Worm (Caenorhabditis elegans) whole organism, young adult: ENCODE results near the gene hsp-17.

Experiments
- B0019.2 ChIP-seq: fragments of 200-800 bp; sonication (Bioruptor generic); conservative IDR thresholded peaks from 2 replicates; pipeline ENCODE4 v1.3.6; 2022; ENCODE audit warnings: missing genetic modification reagents, missing genetic modification characterization, missing compliant biosample characterization
- B0035.1 ChIP-seq: sonication (generic microtip); optimal IDR thresholded peaks from 2 replicates; lab custom pipeline; 2016; ENCODE audit warnings: missing genetic modification characterization, mild to moderate bottlenecking, missing compliant biosample characterization, missing genotype, missing genetic modification reagents
- B0336.3 ChIP-seq: fragments of 200-800 bp; sonication (Bioruptor generic); IDR thresholded peaks from 2 replicates; pipeline ENCODE4 v1.3.6; 2022; ENCODE audit warnings: missing genetic modification characterization, missing compliant biosample characterization
- C17E4.6 ChIP-seq: fragments of 200-800 bp; sonication (Bioruptor generic); IDR thresholded peaks from 2 replicates; pipeline ENCODE4 v1.3.6; 2022; ENCODE audit warnings: missing genetic modification reagents, missing genetic modification characterization, missing compliant biosample characterization
- D2030.7 ChIP-seq: fragments of 200-800 bp; sonication (Bioruptor generic); IDR thresholded peaks from 2 replicates; pipeline ENCODE4 v1.3.6; 2022; ENCODE audit warnings: missing genetic modification reagents, missing genetic modification characterization, missing compliant biosample characterization
- F22D6.2 ChIP-seq: sonication (generic microtip); optimal IDR thresholded peaks from 2 replicates; lab custom pipeline; 2016; ENCODE audit warnings: mild to moderate bottlenecking, missing genetic modification characterization, missing compliant biosample characterization
- F57C9.4 ChIP-seq: sonication (generic microtip); optimal IDR thresholded peaks from 2 replicates; lab custom pipeline; 2017; ENCODE audit warnings: mild to moderate bottlenecking, missing genetic modification characterization, missing compliant biosample characterization
- T07F8.4 ChIP-seq: sonication (generic microtip); optimal IDR thresholded peaks from 2 replicates; lab custom pipeline; 2016; ENCODE audit warnings: mild to moderate bottlenecking, missing genetic modification characterization, moderate library complexity, missing compliant biosample characterization
- Y53F4B.3 ChIP-seq: fragments of 200-800 bp; sonication (Bioruptor generic); IDR thresholded peaks from 2 replicates; pipeline ENCODE4 v1.3.6; 2022; ENCODE audit warnings: missing genetic modification reagents, missing genetic modification characterization, missing compliant biosample characterization
- Y53G8AR.9 ChIP-seq: fragments of 200-800 bp; sonication (Bioruptor generic); conservative IDR thresholded peaks from 2 replicates; pipeline ENCODE4 v1.3.6; 2022; ENCODE audit warnings: missing genetic modification reagents, missing genetic modification characterization, missing compliant biosample characterization
- Y67H2A.10 ChIP-seq: fragments of 200-800 bp; sonication (Bioruptor generic); conservative IDR thresholded peaks from 2 replicates; pipeline ENCODE4 v1.3.6; 2022; ENCODE audit warnings: missing genetic modification reagents, missing genetic modification characterization, missing compliant biosample characterization
- Y79H2A.3 ChIP-seq: fragments of 200-800 bp; sonication (Bioruptor generic); conservative IDR thresholded peaks from 2 replicates; pipeline ENCODE4 v1.3.6; 2022; ENCODE audit warnings: missing genetic modification reagents, missing genetic modification characterization, missing compliant biosample characterization
- akir-1 ChIP-seq: fragments of 200-800 bp; sonication (Bioruptor generic); optimal IDR thresholded peaks from 2 replicates; lab custom pipeline; 2018; ENCODE audit warnings: mild to moderate bottlenecking, missing genetic modification characterization, moderate library complexity, missing compliant biosample characterization
- athp-1 ChIP-seq: sonication (generic microtip); optimal IDR thresholded peaks from 2 replicates; lab custom pipeline; 2017; ENCODE audit warnings: mild to moderate bottlenecking, missing genetic modification characterization, missing compliant biosample characterization
- attf-3 ChIP-seq: fragments of 200-800 bp; sonication (Bioruptor generic); conservative IDR thresholded peaks from 2 replicates; pipeline ENCODE4 v1.3.6; 2022; ENCODE audit warnings: missing genetic modification reagents, missing genetic modification characterization, missing compliant biosample characterization
- bed-2 ChIP-seq: fragments of 200-800 bp; sonication (Bioruptor generic); IDR thresholded peaks from 2 replicates; pipeline ENCODE4 v1.3.6; 2022; ENCODE audit warnings: missing genetic modification reagents, missing genetic modification characterization, missing compliant biosample characterization
- cebp-1 ChIP-seq, 2 experiments: fragments of 200-800 bp in 1 of 2; sonication (Bioruptor generic) in 1 of 2; sonication (generic microtip) in 1 of 2; IDR thresholded peaks in 1 of 2; optimal IDR thresholded peaks in 1 of 2; 2 replicates each; pipeline versions ENCODE4 v1.3.6 to Lab custom; 2017 to 2022; ENCODE audit warnings: missing compliant biosample characterization in 2 of 2, missing genetic modification characterization in 2 of 2, mild to moderate bottlenecking in 1 of 2, missing genetic modification reagents in 1 of 2, moderate library complexity in 1 of 2
- ceh-58 ChIP-seq: fragments of 200-800 bp; sonication (Bioruptor generic); IDR thresholded peaks from 2 replicates; pipeline ENCODE4 v1.3.6; 2022; ENCODE audit warnings: missing genetic modification characterization, missing compliant biosample characterization
- dox-1 ChIP-seq: fragments of 200-800 bp; sonication (Bioruptor generic); IDR thresholded peaks from 2 replicates; pipeline ENCODE4 v1.3.6; 2022; ENCODE audit warnings: missing genetic modification reagents, missing genetic modification characterization, missing compliant biosample characterization
- dpff-1 ChIP-seq: sonication (generic microtip); optimal IDR thresholded peaks from 2 replicates; lab custom pipeline; 2017; ENCODE audit warnings: mild to moderate bottlenecking, missing genetic modification characterization, missing compliant biosample characterization
- dpl-1 ChIP-seq: fragments of 150-350 bp; optimal IDR thresholded peaks from 2 replicates; lab custom pipeline; 2014; ENCODE audit warnings: missing biosample characterization, missing genetic modification reagents, missing genetic modification characterization
- fkh-3 ChIP-seq: sonication (generic microtip); optimal IDR thresholded peaks from 2 replicates; lab custom pipeline; 2016; ENCODE audit warnings: mild to moderate bottlenecking, missing genetic modification characterization, missing compliant biosample characterization
- him-1 ChIP-seq: sonication (generic microtip); optimal IDR thresholded peaks from 2 replicates; lab custom pipeline; 2016; ENCODE audit warnings: missing genotype, missing genetic modification reagents, missing genetic modification characterization, missing compliant biosample characterization
- hlh-12 ChIP-seq: sonication (generic microtip); optimal IDR thresholded peaks from 2 replicates; lab custom pipeline; 2016; ENCODE audit warnings: missing genetic modification characterization, missing compliant biosample characterization
- hlh-26 ChIP-seq: fragments of 200-800 bp; sonication (Bioruptor generic); conservative IDR thresholded peaks from 2 replicates; pipeline ENCODE4 v1.3.6; 2022; ENCODE audit warnings: missing genetic modification reagents, missing genetic modification characterization, missing compliant biosample characterization
- hrde-1 ChIP-seq: sonication (generic microtip); optimal IDR thresholded peaks from 2 replicates; lab custom pipeline; 2016; ENCODE audit warnings: missing genetic modification characterization, mild to moderate bottlenecking, missing compliant biosample characterization, moderate library complexity, missing genotype, missing genetic modification reagents, borderline replicate concordance
- let-526 ChIP-seq: fragments of 200-800 bp; sonication (Bioruptor generic); IDR thresholded peaks from 2 replicates; pipeline ENCODE4 v1.3.6; 2022; ENCODE audit warnings: missing genetic modification reagents, missing genetic modification characterization, missing compliant biosample characterization
- madf-6 ChIP-seq: fragments of 200-800 bp; sonication (Bioruptor generic); IDR thresholded peaks from 2 replicates; pipeline ENCODE4 v1.3.6; 2022; ENCODE audit warnings: missing genetic modification reagents, missing genetic modification characterization, missing compliant biosample characterization
- mes-4 ChIP-seq: sonication (generic microtip); optimal IDR thresholded peaks from 2 replicates; lab custom pipeline; 2016; ENCODE audit warnings: missing genotype, missing genetic modification characterization, missing compliant biosample characterization
- nhr-120 ChIP-seq: fragments of 200-800 bp; sonication (Bioruptor generic); IDR thresholded peaks from 2 replicates; pipeline ENCODE4 v1.3.6; 2022; ENCODE audit warnings: missing genetic modification characterization, missing compliant biosample characterization
- nhr-179 ChIP-seq: sonication (generic microtip); optimal IDR thresholded peaks from 2 replicates; lab custom pipeline; 2016; ENCODE audit warnings: mild to moderate bottlenecking, missing genetic modification characterization, missing compliant biosample characterization
- nhr-27 ChIP-seq: fragments of 200-800 bp; sonication (Bioruptor generic); optimal IDR thresholded peaks from 2 replicates; lab custom pipeline; 2018; ENCODE audit warnings: mild to moderate bottlenecking, missing genetic modification characterization, moderate library complexity, missing compliant biosample characterization
- pbrm-1 ChIP-seq: fragments of 200-800 bp; sonication (Bioruptor generic); IDR thresholded peaks from 2 replicates; pipeline ENCODE4 v1.3.6; 2022; ENCODE audit warnings: missing genetic modification reagents, missing genetic modification characterization, missing compliant biosample characterization
- repo-1 ChIP-seq: sonication (generic microtip); optimal IDR thresholded peaks from 2 replicates; lab custom pipeline; 2017; ENCODE audit warnings: mild to moderate bottlenecking, missing genetic modification characterization, missing compliant biosample characterization
- sdz-38 ChIP-seq: sonication (generic microtip); optimal IDR thresholded peaks from 2 replicates; lab custom pipeline; 2016; ENCODE audit warnings: missing genotype, missing genetic modification characterization, missing compliant biosample characterization
- sea-2 ChIP-seq: fragments of 200-800 bp; sonication (Bioruptor generic); IDR thresholded peaks from 2 replicates; pipeline ENCODE4 v1.3.6; 2022; ENCODE audit warnings: missing genetic modification characterization, missing compliant biosample characterization
- sptf-2 ChIP-seq: fragments of 200-800 bp; sonication (Bioruptor generic); optimal IDR thresholded peaks from 2 replicates; lab custom pipeline; 2018; ENCODE audit warnings: mild to moderate bottlenecking, missing genetic modification characterization, missing compliant biosample characterization
- unc-62 ChIP-seq: fragments of 150-350 bp; optimal IDR thresholded peaks from 2 replicates; lab custom pipeline; 2014; ENCODE audit warnings: missing biosample characterization, missing genetic modification reagents, missing genetic modification characterization
- ztf-22 ChIP-seq: fragments of 200-800 bp; sonication (Bioruptor generic); optimal IDR thresholded peaks from 2 replicates; lab custom pipeline; 2018; ENCODE audit warnings: mild to moderate bottlenecking, missing genetic modification characterization, moderate library complexity, missing compliant biosample characterization
- ztf-25 ChIP-seq: fragments of 200-800 bp; sonication (Bioruptor generic); IDR thresholded peaks from 2 replicates; pipeline ENCODE4 v1.3.6; 2022; ENCODE audit warnings: missing genetic modification reagents, missing genetic modification characterization, missing compliant biosample characterization
- ztf-26 ChIP-seq: sonication (generic microtip); optimal IDR thresholded peaks from 2 replicates; lab custom pipeline; 2017; ENCODE audit warnings: missing genetic modification characterization, missing compliant biosample characterization
- ztf-28 ChIP-seq: fragments of 200-800 bp; sonication (Bioruptor generic); IDR thresholded peaks from 2 replicates; pipeline ENCODE4 v1.3.6; 2022; ENCODE audit warnings: missing genetic modification reagents, missing genetic modification characterization, missing compliant biosample characterization
- ztf-3 ChIP-seq: fragments of 200-800 bp; sonication (Bioruptor generic); optimal IDR thresholded peaks from 2 replicates; lab custom pipeline; 2018; ENCODE audit warnings: mild to moderate bottlenecking, missing genetic modification characterization, missing compliant biosample characterization

The hsp-17 gene

DNA sequence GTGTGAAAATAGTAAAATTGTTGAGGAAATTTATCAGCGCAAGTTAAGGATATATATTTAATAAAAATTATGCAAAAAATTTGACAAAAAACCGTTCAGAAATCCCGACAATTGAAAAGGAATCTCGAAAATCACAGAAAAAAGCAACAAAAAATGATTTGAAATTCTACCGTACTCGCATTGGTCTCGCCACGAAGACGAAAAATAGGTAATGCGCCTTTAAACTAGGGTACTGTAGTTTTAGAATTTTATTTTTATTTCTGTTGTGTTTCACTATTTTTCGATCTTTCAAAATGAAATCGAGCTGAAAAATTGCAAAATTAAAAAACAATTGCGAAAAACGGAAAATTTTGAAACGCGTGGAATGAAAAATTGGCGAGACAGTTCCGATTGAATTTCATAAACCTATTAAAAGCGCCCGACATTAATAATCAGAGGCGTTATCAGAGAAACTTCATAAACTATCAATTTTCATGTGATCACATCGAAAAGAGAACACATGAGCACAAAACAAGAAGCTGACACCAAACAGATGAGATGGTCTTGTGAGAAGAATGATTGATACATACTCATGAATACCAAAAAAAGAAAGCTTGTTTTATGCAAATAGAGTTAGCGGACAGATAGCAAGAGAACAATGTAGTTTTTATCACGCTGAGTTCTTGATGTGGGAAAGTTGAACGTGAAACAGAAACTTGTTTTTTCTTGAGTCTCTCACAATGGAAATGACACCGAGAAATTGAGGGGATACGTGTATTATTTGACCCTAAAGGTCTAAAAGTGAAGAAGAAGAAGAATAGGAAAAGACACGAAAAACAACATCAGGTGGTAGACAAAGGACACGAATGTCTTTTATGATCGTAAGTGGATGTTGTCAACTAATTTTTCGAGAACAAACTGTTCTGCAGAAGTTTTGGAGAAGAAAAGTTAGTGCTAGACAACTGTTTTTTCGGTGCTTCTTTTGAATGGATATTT lies 39.4 kb upstream of the hsp-17 start (continued):
- TF ChIP-seq ztf-28 (GFP tag; lab: Robert Waterston, UW) (no peak), mes-4 (no peak), madf-6 (GFP tag; lab: Robert Waterston, UW) (peak; percentile 84), unc-62 (GFP tag; lab: Kevin White, UChicago) (peak; percentile 65), him-1 (tag; lab: Kevin White, UChicago) (no peak), sdz-38 (tag; lab: Kevin White, UChicago) (no peak)

DNA sequence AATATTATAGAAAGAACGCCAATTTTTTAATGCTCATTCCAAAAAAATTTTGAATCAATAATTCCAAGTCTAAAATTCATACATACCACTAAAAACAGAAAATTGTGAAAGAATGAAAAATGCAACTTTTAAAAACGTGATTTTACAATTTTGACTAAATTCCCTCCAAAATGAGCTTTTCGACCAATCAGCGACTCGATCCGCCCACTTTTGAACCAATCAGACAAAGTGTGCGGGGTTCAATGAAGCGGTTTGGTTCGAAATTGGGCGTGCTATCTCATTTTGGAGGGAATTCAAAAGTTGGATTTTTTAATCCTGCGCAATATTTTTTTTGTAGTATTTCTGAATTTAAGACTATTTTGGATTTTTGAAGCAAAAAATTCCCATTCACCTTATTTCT lies 31.5 kb upstream of the hsp-17 start:
- no peak for TF ChIP-seq cebp-1 (GFP tag; IDR thresholded peaks at IDR 0.05; lab: Robert Waterston, UW)
- no peak for TF ChIP-seq cebp-1 (tag; optimal IDR thresholded peaks at IDR 0.05; lab: Kevin White, UChicago)
- TF ChIP-seq D2030.7 (GFP tag; lab: Robert Waterston, UW), result no peak
- TF ChIP-seq, all 124 proteins: peak for 0

DNA sequence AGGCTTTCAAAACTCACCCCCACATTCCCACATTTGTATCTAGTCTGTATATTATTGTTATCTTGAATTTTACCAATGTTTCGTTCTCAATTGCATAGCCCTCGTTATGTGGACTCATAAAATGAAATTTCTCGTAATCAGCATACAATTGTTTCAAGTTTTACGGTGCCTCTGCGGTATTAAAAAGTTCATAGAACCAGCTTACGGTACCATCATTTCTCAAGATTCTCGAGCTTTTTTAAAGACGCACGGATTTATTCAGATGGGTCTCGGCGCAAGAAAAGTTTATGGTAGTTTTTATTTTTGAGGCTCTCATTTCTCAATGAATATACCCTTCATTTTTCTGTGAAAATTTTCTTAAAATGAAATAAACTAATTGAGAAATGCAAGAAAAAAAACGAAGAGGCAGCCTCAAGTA lies 29.4 kb upstream of the hsp-17 start:
- no peak for TF ChIP-seq F57C9.4 (tag; lab: Kevin White, UChicago)
- no peak for TF ChIP-seq sea-2
- TF ChIP-seq T07F8.4 (tag; lab: Kevin White, UChicago), result no peak
- peak; percentile 38 for TF ChIP-seq pbrm-1
- no peak for TF ChIP-seq ztf-25
- TF ChIP-seq ztf-22 (GFP tag; lab: Kevin White, UChicago), result no peak
- no peak for TF ChIP-seq let-526 (GFP tag; lab: Robert Waterston, UW)
- no peak for TF ChIP-seq cebp-1 (GFP tag; IDR thresholded peaks at IDR 0.05; lab: Robert Waterston, UW)
- TF ChIP-seq cebp-1 (tag; optimal IDR thresholded peaks at IDR 0.05; lab: Kevin White, UChicago), result peak; percentile 68
- TF ChIP-seq dpl-1, result no peak
- peak; percentile 47 for TF ChIP-seq B0035.1 (tag; lab: Kevin White, UChicago)
- peak; percentile 45 for TF ChIP-seq fkh-3
- peak; percentile 79 for TF ChIP-seq hrde-1 (tag; lab: Kevin White, UChicago)
- TF ChIP-seq ceh-58 (GFP tag; lab: Robert Waterston, UW), result peak; percentile 91; the same call in 1 of the 2 replicates
- TF ChIP-seq dox-1, result 0 out of 2 replicates have a peak, but pooled peaks have one; percentile 32
- no peak for TF ChIP-seq hlh-12 (tag; lab: Kevin White, UChicago)
- no peak for TF ChIP-seq ztf-3
- no peak for TF ChIP-seq Y53F4B.3
- no peak for TF ChIP-seq F22D6.2 (tag; lab: Kevin White, UChicago)
- TF ChIP-seq repo-1 (tag; lab: Kevin White, UChicago), result peak; percentile 27
- TF ChIP-seq nhr-179 (tag; lab: Kevin White, UChicago), result no peak
- TF ChIP-seq nhr-27 (tag; lab: Kevin White, UChicago), result no peak
- no peak for TF ChIP-seq attf-3
- no peak; the same call in 1 of the 2 replicates for TF ChIP-seq C17E4.6 (GFP tag; lab: Robert Waterston, UW)
- peak; percentile 95 for TF ChIP-seq B0336.3 (GFP tag; lab: Robert Waterston, UW)
- TF ChIP-seq Y67H2A.10 (GFP tag; lab: Robert Waterston, UW), result no peak
- TF ChIP-seq sptf-2 (GFP tag; lab: Kevin White, UChicago), result no peak
- TF ChIP-seq Y53G8AR.9 (GFP tag; lab: Robert Waterston, UW), result peak; percentile 88
- TF ChIP-seq ztf-26 (tag; lab: Kevin White, UChicago), result no peak
- TF ChIP-seq athp-1 (tag; lab: Kevin White, UChicago), result peak; percentile 68
- TF ChIP-seq akir-1, result no peak
- no peak for TF ChIP-seq dpff-1 (tag; lab: Kevin White, UChicago)
- TF ChIP-seq Y79H2A.3 (GFP tag; lab: Robert Waterston, UW), result peak; percentile 94
- TF ChIP-seq bed-2 (GFP tag; lab: Robert Waterston, UW), result no peak
- TF ChIP-seq mes-4, result no peak
- TF ChIP-seq B0019.2 (GFP tag; lab: Robert Waterston, UW), result 0 out of 2 replicates have a peak, but pooled peaks have one; percentile 36
- no peak for TF ChIP-seq hlh-26 (GFP tag; lab: Robert Waterston, UW)
- no peak for TF ChIP-seq nhr-120 (GFP tag; lab: Robert Waterston, UW)
